Worm (Caenorhabditis elegans): Measurements from ENCODE around the gene tmbi-4.

The tmbi-4 gene

DNA sequence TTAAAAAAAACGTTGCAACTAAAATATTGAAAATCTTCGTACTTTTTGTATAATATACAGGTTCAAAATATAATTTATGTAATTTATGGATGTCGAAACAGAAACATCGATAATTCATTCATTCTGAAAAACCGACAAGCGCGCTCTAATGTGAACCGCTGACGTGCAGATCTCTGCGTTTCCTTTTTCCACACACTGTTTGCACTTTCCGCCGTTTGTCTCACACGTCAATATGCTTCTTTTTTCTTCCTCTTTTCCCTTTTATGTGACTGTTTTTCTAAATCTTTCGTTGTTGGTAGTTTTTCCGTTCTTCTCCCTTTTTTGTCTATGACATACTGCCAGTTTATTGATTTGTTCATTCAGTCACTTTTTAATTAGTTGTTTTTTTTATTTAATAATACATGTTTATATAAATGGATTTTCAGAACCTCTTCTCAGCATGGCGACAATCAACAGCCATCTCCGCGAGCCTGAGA, at the start of gene tmbi-4:
Gene tmbi-4 (plus strand): TSS at position 426 of the 476 bp plus-strand sequence.
- no peak for TF ChIP-seq unc-62 (GFP tag; optimal IDR thresholded peaks at IDR 0.05)

DNA sequence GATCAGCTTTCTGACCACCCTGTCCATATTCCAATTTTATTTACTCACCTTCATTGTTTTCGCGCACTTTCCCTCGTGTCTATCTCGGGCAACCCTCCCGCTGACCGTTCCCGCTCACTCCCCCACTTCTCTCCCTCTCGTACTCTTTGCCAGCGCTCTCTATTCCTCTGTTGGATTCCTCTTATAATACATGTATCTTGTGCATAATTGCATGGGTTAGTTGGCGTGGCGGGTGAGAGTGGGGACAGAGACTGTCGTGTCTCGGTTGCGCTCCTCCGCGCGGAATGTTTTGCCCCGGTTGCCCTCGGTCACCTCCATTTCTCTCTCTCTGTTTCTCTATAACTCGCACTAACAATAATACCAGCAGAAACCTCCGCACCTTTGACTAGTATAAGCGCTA, 48.3 kb upstream of the tmbi-4 start:
- TF ChIP-seq unc-62 (GFP tag; optimal IDR thresholded peaks at IDR 0.05), result no peak

DNA sequence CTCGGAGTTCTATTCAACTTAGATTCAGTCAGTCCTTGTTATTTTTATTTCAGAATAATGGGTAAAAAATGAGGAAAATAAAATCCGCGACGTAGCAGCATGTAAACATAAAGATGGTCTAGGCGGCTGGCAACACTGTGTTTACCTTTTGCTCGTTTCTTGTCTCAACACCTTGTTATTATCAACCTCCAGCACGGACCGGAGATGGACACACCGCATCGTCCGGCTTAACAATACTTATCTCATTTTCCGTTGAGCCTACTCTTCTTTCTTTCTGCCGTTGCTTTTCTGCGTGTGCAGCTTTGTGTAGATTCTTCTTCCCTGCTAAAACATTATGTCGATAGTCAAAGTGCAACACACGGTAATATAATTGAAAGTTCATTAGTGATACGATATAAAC, 47.4 kb upstream of the tmbi-4 start:
- no peak for TF ChIP-seq unc-62 (GFP tag; optimal IDR thresholded peaks at IDR 0.05)

DNA sequence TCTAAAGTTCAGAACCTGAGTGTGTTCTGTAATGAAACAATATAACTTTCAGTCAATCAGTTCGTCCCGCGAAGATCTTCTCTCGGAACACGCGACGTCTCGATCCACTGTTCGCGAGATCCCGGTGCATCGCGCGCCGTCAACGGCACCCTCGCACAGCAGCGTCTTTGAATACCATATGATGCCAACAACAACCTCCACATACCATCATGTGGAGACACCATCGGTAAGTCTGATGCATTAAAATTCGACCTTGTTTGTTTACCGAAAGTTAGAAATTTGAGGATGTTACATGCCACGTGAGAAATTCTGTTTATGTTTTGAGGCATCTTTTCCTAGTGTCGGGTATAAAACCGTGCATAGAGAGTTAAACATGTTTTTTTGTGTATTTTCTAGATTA, 46.9 kb upstream of the tmbi-4 start:
- no peak for TF ChIP-seq unc-62 (GFP tag; optimal IDR thresholded peaks at IDR 0.05)

DNA sequence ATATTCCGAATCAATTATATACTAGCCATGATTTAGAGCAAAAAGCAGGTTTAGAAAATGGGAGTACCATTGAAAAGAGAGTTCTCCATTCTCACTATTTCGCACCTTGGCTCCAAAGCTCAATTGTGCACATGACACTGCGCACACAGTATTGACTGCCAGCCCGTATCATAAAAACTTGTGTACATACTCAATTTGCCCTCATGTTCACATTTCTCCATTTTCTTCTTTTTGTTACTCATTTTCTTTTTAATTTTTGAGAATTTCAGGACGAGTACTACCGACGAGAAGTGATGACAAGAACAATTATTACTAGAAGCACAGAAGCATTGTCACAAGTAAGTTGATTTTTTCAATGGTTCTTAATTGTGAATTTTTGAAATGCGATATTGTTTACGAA, 46.1 kb upstream of the tmbi-4 start:
- no peak for TF ChIP-seq unc-62 (GFP tag; optimal IDR thresholded peaks at IDR 0.05)

DNA sequence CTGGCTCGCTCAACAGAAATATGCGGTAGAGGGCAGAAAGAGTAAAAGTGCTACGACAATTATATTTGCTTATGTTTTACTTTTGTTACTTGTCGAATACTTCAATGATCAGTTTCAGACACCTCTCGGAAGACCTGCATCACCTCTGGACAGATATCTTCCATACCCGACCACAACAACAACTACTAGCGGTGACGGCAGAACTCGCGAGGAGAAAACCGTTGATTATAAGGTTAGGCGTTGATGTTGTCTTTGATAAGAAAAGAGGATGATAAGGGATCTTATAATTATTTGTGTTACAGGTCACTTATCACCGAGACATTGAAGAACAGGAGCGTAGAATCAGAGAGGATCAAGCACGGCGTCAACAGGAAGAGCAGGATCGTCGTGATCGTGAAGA, 45.4 kb upstream of the tmbi-4 start:
- no peak for TF ChIP-seq unc-62 (GFP tag; optimal IDR thresholded peaks at IDR 0.05)

DNA sequence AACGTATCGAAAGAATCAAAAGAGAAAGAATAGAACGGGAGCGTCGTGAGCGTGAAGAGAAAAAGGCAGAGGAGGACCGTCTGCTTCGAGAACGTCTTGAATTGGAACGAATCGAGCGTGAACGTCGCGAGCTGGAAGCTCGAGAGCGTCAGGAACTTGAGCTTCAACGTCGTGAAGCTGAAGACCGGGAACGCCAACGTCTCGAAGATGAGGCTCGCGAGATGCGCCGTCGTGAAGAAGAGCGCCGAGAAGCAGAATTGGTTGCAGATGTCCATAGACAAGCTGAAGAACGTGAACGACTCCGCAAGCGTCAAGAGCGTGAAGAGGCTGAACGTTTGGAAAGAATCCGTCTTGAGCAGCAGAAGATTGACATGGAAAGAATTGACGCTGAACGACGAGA, 44.6 kb upstream of the tmbi-4 start:
- TF ChIP-seq unc-62 (GFP tag; optimal IDR thresholded peaks at IDR 0.05), result no peak

DNA sequence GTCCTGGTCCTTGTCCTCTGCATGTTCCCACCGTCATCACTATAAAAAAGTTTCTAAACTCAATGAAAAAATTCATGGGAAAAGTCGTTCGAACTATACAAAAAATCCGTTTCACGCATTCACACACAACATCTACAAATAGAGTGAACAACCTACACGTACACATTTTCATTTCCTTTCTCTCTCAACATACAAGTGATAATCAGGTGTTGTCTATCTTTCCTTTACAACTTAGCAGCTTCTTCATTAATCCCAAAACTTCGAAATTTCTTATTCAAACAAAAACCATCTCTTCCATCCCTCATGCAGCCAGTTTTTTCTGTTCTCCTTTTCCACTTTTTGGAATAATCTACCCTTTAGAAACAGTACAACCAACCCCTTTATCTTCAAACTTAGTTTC, 42.6 kb upstream of the tmbi-4 start:
- no peak for TF ChIP-seq unc-62 (GFP tag; optimal IDR thresholded peaks at IDR 0.05)

DNA sequence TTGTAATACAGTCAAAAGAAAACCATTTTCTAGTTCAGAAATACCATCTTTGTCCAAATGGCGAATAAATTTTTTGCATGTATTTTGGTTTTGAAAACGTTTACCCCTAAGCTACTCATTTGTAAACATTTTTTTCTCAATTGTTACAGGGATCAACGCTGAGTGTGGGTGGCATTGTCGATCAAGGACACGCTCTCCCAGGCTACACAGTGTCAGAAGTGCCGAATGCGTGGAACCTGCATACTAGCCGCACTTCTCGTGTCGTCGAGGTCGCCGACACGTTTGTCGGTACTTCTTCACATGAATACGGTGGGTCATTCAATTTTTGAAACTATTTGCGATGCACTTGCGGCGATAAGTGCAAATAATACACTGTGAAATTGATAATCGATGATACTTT, 38.9 kb upstream of the tmbi-4 start:
- TF ChIP-seq unc-62 (GFP tag; optimal IDR thresholded peaks at IDR 0.05), result no peak

DNA sequence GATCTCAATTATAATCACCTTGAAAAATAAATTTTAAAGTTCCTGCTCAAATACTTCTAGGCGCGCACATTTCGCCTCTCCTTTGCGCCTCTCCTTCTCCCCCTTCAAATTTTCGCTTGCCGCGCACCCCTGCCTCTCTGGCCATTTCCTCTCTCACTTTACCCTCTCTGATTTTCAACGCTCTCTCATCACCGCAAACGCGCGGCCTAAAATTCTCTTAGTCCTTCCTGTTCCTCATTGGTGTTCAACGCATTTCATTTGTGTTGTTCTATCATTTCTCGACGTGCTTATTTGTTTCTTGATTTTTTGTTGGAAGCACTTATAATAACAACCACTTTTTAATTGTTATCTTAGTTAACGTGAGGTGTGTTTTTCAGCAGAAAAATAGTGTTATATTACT, 36.7 kb upstream of the tmbi-4 start, which contains the start of gene C25A11.2:
Gene C25A11.2 (plus strand): TSS at position 238 of the 400 bp plus-strand sequence.
- no peak for TF ChIP-seq unc-62 (GFP tag; optimal IDR thresholded peaks at IDR 0.05)

DNA sequence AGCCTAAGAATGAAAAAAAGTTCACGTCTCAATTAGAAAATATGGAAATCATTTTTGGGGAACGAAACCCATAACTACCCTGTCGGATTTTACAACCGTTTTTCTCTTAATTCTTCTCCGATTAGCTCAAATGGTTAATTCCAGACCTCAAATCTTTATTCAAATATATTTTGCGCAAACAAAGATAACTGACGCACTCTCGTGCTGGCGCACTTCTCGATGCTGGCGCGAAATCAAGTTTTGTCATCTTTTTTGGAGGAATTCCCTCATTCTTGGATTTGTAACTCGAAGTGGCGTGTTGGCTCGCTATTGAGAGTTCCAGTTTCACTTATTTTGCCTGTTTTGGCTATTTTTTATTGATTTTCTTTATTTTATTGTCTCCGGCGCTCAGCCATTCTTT, 33.0 kb upstream of the tmbi-4 start:
- TF ChIP-seq unc-62 (GFP tag; optimal IDR thresholded peaks at IDR 0.05), result no peak

DNA sequence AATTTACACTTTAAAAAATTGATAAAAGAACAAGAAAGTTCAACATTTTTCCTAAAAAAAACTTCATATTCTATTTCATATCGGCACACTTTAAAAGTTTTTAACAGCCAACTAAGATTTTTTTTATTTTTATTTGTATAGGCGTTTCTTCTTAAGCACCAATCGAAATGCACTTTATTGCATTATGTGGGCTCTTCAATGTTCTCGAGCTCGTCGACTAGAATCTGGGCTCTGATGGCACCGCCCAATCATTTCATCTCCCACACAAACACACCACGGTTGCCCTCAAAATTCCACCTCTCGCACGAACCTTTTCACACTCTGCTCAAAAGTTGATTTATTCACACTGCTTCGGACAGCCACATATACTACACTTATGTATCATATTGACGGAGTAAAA, 13.1 kb upstream of the tmbi-4 start, which contains the start of gene B0563.6:
Gene B0563.6 (plus strand): TSS at position 301 of the 400 bp plus-strand sequence.
- no peak for TF ChIP-seq unc-62 (GFP tag; optimal IDR thresholded peaks at IDR 0.05)

DNA sequence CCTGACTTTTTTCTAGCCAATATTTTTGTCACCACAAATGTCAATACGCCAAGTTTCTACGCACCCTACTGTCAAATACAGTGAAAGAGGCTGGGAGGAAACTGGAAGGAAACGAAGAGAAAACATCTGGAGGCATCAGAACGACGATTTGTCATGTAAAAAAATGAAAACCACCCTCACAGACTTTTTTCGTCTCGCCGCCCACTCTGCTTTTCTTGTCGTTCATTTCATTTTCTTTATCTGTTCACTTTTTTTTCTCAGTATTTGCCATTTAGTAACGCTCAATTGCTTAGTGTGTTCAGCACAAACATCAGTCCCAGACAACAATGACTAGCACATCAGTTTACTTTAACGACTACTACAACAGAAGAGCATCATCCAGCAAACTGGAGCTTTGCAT, 4.6 kb upstream of the tmbi-4 start, which contains the start of gene B0563.5:
Gene B0563.5 (plus strand): TSS at position 301 of the 400 bp plus-strand sequence.
- TF ChIP-seq unc-62 (GFP tag; optimal IDR thresholded peaks at IDR 0.05), result no peak

DNA sequence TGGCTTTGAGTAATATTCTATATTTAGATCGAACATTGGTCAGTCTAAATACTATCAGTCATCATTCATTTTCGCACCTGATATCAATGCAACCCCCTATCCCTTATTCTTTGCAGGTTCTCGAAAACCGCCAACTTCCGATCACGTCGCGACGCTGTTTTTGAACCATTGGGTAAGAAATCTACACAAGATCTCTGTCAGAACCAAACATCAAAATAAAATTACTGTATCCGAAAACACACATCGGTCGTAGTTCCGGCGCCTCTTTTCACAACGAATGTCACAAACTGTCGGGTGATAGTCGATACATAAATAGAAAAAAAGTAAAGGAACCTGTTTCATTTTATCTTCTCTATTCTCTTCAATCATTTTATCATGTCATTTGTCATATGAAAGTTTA, 3.5 kb upstream of the tmbi-4 start:
- TF ChIP-seq unc-62 (GFP tag; optimal IDR thresholded peaks at IDR 0.05), result no peak

DNA sequence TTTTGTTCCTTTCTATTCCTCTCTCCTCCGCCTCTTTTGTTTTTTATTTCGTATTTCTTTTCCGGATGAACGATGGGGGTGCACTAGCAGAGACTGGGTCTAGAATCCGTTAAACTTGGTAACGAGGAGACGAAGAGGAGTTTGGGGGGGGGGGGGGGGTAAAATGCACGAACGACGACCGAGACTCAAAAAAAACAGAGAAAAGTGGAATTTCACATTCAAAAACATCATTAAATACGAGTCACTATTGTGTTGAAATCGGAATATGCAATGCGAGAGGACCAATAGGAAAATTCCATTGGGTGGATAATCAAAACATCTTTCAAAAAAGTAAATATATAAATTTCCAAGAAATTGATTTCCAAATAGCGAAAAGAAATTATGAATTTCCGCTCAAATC, 3.7 kb downstream of the tmbi-4 start, which contains the start of gene B0563.7:
Gene B0563.7 (minus strand): TSS at position 101 of the 400 bp plus-strand sequence.
- TF ChIP-seq unc-62 (GFP tag; optimal IDR thresholded peaks at IDR 0.05), result no peak

DNA sequence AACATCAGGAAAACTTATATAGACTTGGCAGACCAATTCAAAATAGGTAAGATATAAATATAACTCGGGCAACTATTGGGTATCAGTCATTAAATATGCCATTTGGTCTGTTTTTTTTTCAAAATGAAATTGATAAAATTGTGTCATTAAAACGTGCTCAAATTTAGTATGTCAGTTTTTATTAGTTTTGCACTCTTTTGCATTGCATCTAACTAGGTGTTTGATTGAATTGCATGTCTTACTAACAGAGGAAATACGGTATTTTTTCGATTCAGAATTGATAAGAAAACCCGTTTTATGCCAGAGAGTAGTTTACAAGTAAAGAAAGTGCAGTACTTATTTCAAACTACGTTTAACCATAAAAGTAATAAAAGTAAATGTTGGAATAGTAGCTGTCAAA, 5.3 kb downstream of the tmbi-4 start:
- no peak for TF ChIP-seq unc-62 (GFP tag; optimal IDR thresholded peaks at IDR 0.05)

DNA sequence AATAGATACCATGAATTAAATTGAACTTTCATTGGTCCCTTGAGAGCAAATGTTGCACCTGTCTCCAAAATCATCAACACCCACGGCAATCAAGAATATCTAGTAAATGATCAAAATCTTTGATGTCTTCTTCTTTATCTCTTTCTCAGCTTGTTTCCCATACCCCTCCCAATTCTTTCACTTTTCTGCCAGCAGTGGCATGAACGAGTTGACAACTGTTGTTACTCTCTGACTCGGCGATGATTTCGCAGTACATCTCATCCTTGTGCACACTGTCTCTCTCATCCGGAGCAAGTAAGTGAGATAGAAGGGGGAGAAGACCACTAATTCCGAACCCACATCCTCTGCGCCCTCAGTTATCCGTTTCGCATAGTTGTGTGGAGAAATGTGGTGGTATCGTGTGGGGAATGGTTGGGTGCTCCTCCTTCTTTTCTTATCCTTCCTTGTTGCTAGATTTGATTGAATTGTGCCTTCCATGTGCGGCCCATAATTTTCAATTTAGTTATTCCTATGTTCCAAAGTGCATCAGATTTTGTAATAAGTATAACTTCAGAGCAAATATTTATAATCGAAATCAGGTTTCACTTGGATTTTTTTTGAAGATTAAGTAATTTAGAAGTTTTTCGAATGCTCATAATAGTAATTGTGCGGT, 10.9 kb downstream of the tmbi-4 start:
- no peak for TF ChIP-seq unc-62 (GFP tag; optimal IDR thresholded peaks at IDR 0.05)

DNA sequence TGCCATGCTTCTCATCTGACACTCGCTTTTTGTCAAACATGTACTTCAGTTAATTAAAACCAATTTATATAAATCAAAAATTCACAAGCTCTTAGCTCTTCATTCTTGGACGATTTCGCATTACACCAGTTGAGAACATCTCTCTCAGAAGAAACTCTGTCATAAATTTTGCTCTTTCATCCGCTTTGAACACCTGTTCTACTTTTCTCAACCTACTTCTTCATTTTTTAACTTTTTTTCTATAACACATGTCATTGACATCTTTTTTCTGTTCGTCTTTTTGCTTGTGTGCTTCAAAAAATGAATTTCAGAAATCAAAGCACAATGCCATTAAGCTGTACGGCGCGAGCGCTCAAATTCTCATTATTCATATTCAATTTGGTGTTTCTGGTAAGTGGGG, 12.4 kb downstream of the tmbi-4 start, which contains the start of gene tsp-11:
Gene tsp-11 (plus strand): TSS at position 301 of the 400 bp plus-strand sequence.
- TF ChIP-seq unc-62 (GFP tag; optimal IDR thresholded peaks at IDR 0.05), result no peak

Data from whole organism, dauer.